Worm (Caenorhabditis elegans): ENCODE results near the gene wrt-5.

wrt-5 gene

DNA sequence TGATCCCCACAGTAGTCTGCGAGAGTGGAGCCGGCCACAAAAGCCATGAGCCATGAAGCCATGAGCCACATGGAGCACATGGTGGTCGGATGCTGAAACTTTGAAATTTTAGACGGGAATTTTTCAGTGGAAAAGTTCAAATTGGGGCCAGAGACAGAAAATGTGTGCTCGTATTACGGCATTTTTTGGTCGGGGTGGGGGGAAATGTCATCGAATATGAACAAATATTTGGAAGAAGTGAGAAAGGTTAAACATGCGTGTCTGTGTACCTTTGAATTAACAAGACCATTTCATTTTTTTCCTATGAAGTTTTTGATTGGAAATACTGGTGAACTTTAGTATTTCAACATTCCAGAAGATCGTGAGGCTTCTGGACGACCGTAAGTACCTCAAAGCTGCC lies at the start of gene wrt-5:
Gene wrt-5 (minus strand): TSS at position 101 of the 400 bp plus-strand sequence.
- TF ChIP-seq tbx-37 (GFP tag; conservative IDR thresholded peaks at IDR 0.05), result no peak
- no peak for TF ChIP-seq B0310.2 (tag; optimal IDR thresholded peaks at IDR 0.05)
- no peak for TF ChIP-seq pes-1 (GFP tag; IDR thresholded peaks at IDR 0.05)
- TF ChIP-seq hnd-1 (tag; optimal IDR thresholded peaks at IDR 0.05), result no peak
- no peak for TF ChIP-seq hmg-4 (GFP tag; optimal IDR thresholded peaks at IDR 0.05)
- TF ChIP-seq ets-7 (tag; optimal IDR thresholded peaks at IDR 0.05), result no peak
- TF ChIP-seq ceh-13 (GFP tag; optimal IDR thresholded peaks at IDR 0.05), result no peak
- no peak for TF ChIP-seq sea-1 (GFP tag; conservative IDR thresholded peaks at IDR 0.05)
- no peak for TF ChIP-seq tra-4 (tag; optimal IDR thresholded peaks at IDR 0.05)
- no peak for TF ChIP-seq hmbx-1 (tag; optimal IDR thresholded peaks at IDR 0.05)
- no peak for TF ChIP-seq ama-1 (optimal IDR thresholded peaks at IDR 0.05)
- no peak for TF ChIP-seq tbx-11 (GFP tag; IDR thresholded peaks at IDR 0.05)
- TF ChIP-seq flt-1 (GFP tag; IDR thresholded peaks at IDR 0.05), result no peak
- TF ChIP-seq F13C5.2 (tag; optimal IDR thresholded peaks at IDR 0.05), result no peak

DNA sequence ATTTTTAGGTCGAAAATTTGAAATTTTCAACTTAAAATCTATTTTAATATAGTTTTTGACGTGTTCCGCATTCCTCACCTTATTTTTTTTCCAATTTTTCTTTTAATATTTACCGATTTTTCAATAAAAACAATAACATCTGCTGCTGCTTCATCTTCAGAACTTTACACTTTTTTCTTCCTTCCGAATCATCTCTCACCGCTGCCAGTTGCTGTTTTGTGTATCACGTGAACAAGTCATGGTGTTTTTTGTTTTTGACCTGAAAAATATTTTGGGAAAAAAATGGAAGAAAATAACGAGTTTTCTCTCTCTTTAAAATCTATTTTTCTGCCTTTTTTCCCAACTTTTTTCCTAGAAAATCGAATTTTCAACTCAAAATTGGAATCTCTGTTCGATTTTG lies 48.3 kb upstream of the wrt-5 start:
- TF ChIP-seq scrt-1 (GFP tag; IDR thresholded peaks at IDR 0.05) (no peak), ceh-36 (tag; optimal IDR thresholded peaks at IDR 0.05) (no peak), aly-1 (tag; optimal IDR thresholded peaks at IDR 0.05) (no peak), hnd-1 (tag; optimal IDR thresholded peaks at IDR 0.05) (no peak)

DNA sequence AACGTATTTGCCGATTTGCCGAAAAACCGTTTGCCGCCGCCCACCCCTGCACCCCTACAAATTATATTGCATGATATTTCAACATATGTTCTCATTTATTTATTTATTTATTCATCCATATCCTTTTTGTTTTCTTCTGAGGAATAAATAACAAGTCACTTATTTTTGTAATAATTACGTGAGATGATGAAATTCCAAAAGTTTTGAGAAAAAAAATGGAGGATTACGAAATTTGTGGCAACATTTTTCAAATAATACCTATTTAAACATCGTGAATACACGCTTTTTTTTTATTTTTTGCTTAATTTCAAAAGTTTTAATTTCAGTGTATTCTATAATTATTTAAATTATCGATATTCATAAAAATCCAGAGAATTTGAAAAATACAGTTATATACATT lies 45.5 kb upstream of the wrt-5 start:
- TF ChIP-seq scrt-1 (GFP tag; IDR thresholded peaks at IDR 0.05) (no peak), hmg-4 (GFP tag; optimal IDR thresholded peaks at IDR 0.05) (no peak), pes-1 (GFP tag; IDR thresholded peaks at IDR 0.05) (no peak), tra-4 (tag; optimal IDR thresholded peaks at IDR 0.05) (no peak), F13C5.2 (tag; optimal IDR thresholded peaks at IDR 0.05) (no peak), flt-1 (GFP tag; IDR thresholded peaks at IDR 0.05) (no peak), B0310.2 (tag; optimal IDR thresholded peaks at IDR 0.05) (no peak)

ce11 chrIV:4094364-4094763 lies 42.9 kb upstream of the wrt-5 start:
- TF ChIP-seq tbx-37 (GFP tag; conservative IDR thresholded peaks at IDR 0.05), result no peak
- no peak for TF ChIP-seq hmg-4 (GFP tag; optimal IDR thresholded peaks at IDR 0.05)
- TF ChIP-seq sea-1 (GFP tag; conservative IDR thresholded peaks at IDR 0.05), result no peak
- no peak for TF ChIP-seq F13C5.2 (tag; optimal IDR thresholded peaks at IDR 0.05)
- no peak for TF ChIP-seq aly-1 (tag; optimal IDR thresholded peaks at IDR 0.05)
- TF ChIP-seq tbx-11 (GFP tag; IDR thresholded peaks at IDR 0.05), result no peak
- TF ChIP-seq hmbx-1 (tag; optimal IDR thresholded peaks at IDR 0.05), result no peak
- no peak for TF ChIP-seq scrt-1 (GFP tag; IDR thresholded peaks at IDR 0.05)
- no peak for TF ChIP-seq ceh-13 (GFP tag; optimal IDR thresholded peaks at IDR 0.05)
- TF ChIP-seq ama-1 (optimal IDR thresholded peaks at IDR 0.05), result no peak

DNA sequence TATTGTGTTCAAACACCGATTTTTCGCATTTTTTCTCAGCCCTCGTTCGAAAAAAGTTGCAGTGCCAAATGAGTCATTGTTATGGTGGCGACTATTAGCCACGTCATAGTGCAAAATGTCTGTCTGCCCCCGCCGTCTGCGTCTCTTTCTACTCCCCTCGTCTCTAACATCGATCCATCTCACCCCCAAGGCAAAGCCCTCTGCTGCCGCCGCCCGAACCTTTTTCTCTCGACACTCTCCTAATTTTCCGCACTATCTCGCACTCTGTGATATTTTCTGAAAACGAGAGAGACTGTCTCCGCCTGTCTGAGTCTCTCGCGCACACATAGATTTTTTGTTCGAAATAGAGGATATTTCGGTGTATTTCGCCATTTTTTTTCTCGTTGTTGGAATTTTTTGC lies 41.6 kb upstream of the wrt-5 start:
- TF ChIP-seq tra-4 (tag; optimal IDR thresholded peaks at IDR 0.05) (no peak), tbx-37 (GFP tag; conservative IDR thresholded peaks at IDR 0.05) (no peak), tbx-11 (GFP tag; IDR thresholded peaks at IDR 0.05) (no peak), ets-7 (tag; optimal IDR thresholded peaks at IDR 0.05) (no peak), ceh-13 (GFP tag; optimal IDR thresholded peaks at IDR 0.05) (no peak), ceh-36 (tag; optimal IDR thresholded peaks at IDR 0.05) (no peak), F13C5.2 (tag; optimal IDR thresholded peaks at IDR 0.05) (no peak), hmbx-1 (tag; optimal IDR thresholded peaks at IDR 0.05) (no peak), B0310.2 (tag; optimal IDR thresholded peaks at IDR 0.05) (no peak), scrt-1 (GFP tag; IDR thresholded peaks at IDR 0.05) (no peak), hmg-4 (GFP tag; optimal IDR thresholded peaks at IDR 0.05) (no peak), ama-1 (optimal IDR thresholded peaks at IDR 0.05) (no peak), flt-1 (GFP tag; IDR thresholded peaks at IDR 0.05) (no peak)

DNA sequence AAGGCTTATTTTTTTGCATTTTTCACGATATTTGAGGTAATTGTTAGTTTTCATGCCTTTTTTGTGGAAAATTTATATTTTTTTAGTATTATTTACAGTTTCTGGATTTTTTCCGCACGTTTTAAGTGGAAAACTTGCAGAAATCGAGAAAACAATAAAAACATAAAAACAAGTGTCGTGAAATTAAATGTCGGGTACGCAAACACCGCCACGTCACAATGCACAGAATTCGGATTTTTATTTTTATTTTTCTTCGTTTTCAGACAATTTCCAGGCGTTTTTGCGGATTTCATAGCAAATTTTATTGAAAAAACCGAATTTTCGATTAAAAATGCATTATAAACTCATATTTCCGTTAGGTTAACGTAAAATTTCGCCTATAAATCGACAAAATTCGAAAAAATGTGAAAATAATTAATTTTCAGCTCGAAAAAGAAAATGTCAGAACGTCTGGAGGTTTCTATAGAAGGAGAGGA lies 34.4 kb upstream of the wrt-5 start, which contains the start of gene C35B1.2:
Gene C35B1.2 (plus strand): TSS at position 426 of the 476 bp plus-strand sequence.
- TF ChIP-seq F13C5.2 (tag; optimal IDR thresholded peaks at IDR 0.05) (no peak), pes-1 (GFP tag; IDR thresholded peaks at IDR 0.05) (no peak), ceh-13 (GFP tag; optimal IDR thresholded peaks at IDR 0.05) (no peak), tbx-11 (GFP tag; IDR thresholded peaks at IDR 0.05) (no peak), sea-1 (GFP tag; conservative IDR thresholded peaks at IDR 0.05) (no peak), aly-1 (tag; optimal IDR thresholded peaks at IDR 0.05) (no peak), hnd-1 (tag; optimal IDR thresholded peaks at IDR 0.05) (no peak), hmg-4 (GFP tag; optimal IDR thresholded peaks at IDR 0.05) (no peak)

ce11 chrIV:4085022-4085421 lies 33.6 kb upstream of the wrt-5 start:
- TF ChIP-seq hnd-1 (tag; optimal IDR thresholded peaks at IDR 0.05) (no peak), ceh-13 (GFP tag; optimal IDR thresholded peaks at IDR 0.05) (no peak), pes-1 (GFP tag; IDR thresholded peaks at IDR 0.05) (no peak), hmg-4 (GFP tag; optimal IDR thresholded peaks at IDR 0.05) (no peak), scrt-1 (GFP tag; IDR thresholded peaks at IDR 0.05) (no peak), tra-4 (tag; optimal IDR thresholded peaks at IDR 0.05) (no peak), tbx-37 (GFP tag; conservative IDR thresholded peaks at IDR 0.05) (no peak), flt-1 (GFP tag; IDR thresholded peaks at IDR 0.05) (no peak), ceh-36 (tag; optimal IDR thresholded peaks at IDR 0.05) (no peak), B0310.2 (tag; optimal IDR thresholded peaks at IDR 0.05) (no peak), ama-1 (optimal IDR thresholded peaks at IDR 0.05) (no peak), sea-1 (GFP tag; conservative IDR thresholded peaks at IDR 0.05) (no peak), ets-7 (tag; optimal IDR thresholded peaks at IDR 0.05) (no peak), F13C5.2 (tag; optimal IDR thresholded peaks at IDR 0.05) (no peak), tbx-11 (GFP tag; IDR thresholded peaks at IDR 0.05) (no peak)

DNA sequence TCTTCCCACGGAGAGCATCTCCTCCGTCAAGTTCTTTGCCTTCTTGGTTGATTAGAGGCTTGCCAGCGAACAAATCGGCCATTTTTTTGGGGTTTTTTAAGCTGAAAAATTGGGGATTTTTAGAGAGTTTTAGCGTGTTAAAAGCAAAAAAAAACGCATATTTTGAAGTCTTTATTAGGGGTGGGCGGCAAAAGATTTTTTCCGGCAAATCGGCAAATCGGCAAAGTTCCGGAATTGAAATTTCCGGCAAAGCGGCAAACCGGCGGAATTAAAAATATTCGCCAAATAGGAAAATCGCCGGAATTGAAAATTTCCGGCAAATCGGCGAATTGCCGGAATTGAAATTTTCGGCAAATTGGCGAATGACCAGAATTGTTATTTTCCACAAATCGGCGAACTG lies 32.7 kb upstream of the wrt-5 start, which contains the start of gene C35B1.5:
Gene C35B1.5 (minus strand): TSS at position 101 of the 400 bp plus-strand sequence.
- TF ChIP-seq hmbx-1 (tag; optimal IDR thresholded peaks at IDR 0.05) (no peak), hmg-4 (GFP tag; optimal IDR thresholded peaks at IDR 0.05) (no peak), ets-7 (tag; optimal IDR thresholded peaks at IDR 0.05) (no peak), tbx-11 (GFP tag; IDR thresholded peaks at IDR 0.05) (no peak), ama-1 (optimal IDR thresholded peaks at IDR 0.05) (no peak)
